Worm (Caenorhabditis elegans) whole organism, late embryonic: ENCODE data around the gene tag-325.

Experiments
- F13H6.1 ChIP-seq: sonication (generic microtip); optimal IDR thresholded peaks from 2 replicates; lab custom pipeline; 2016; ENCODE audit warnings: missing genetic modification characterization, missing compliant biosample characterization
- K09A11.1 ChIP-seq: sonication (generic microtip); optimal IDR thresholded peaks from 2 replicates; lab custom pipeline; 2017; ENCODE audit warnings: antibody characterized with exemption, mild to moderate bottlenecking, missing genetic modification characterization, missing compliant biosample characterization; ENCODE audit not compliant: insufficient read depth
- T23F11.4 ChIP-seq: fragments of 200-800 bp; sonication (Bioruptor generic); optimal IDR thresholded peaks from 2 replicates; lab custom pipeline; 2018; ENCODE audit warnings: mild to moderate bottlenecking, missing genetic modification characterization, missing compliant biosample characterization
- Y22D7AL.16 ChIP-seq: sonication (generic microtip); optimal IDR thresholded peaks from 2 replicates; lab custom pipeline; 2016; ENCODE audit warnings: missing genetic modification characterization, missing compliant biosample characterization
- ahr-1 ChIP-seq: sonication (generic microtip); optimal IDR thresholded peaks from 2 replicates; lab custom pipeline; 2016; ENCODE audit warnings: missing genetic modification characterization, missing compliant biosample characterization
- ama-1 ChIP-seq: fragments of 150-350 bp; optimal IDR thresholded peaks from 2 replicates; lab custom pipeline; 2014
- ceh-19 ChIP-seq: fragments of 200-800 bp; sonication (Bioruptor generic); optimal IDR thresholded peaks from 2 replicates; lab custom pipeline; 2018; ENCODE audit warnings: mild to moderate bottlenecking, missing genetic modification characterization, missing compliant biosample characterization
- ceh-22 ChIP-seq: sonication (generic microtip); optimal IDR thresholded peaks from 2 replicates; lab custom pipeline; 2017; ENCODE audit warnings: missing biosample characterization, missing genetic modification characterization
- ceh-24 ChIP-seq: sonication (generic microtip); optimal IDR thresholded peaks from 2 replicates; lab custom pipeline; 2016; ENCODE audit warnings: mild to moderate bottlenecking, missing genetic modification characterization, missing compliant biosample characterization
- ceh-30 ChIP-seq: fragments of 150-350 bp; optimal IDR thresholded peaks from 2 replicates; lab custom pipeline; 2014; ENCODE audit warnings: missing biosample characterization, missing genetic modification characterization
- ceh-34 ChIP-seq: sonication (generic microtip); optimal IDR thresholded peaks from 2 replicates; lab custom pipeline; 2016; ENCODE audit warnings: mild to moderate bottlenecking, missing genetic modification characterization, missing compliant biosample characterization
- ceh-48 ChIP-seq: sonication (generic microtip); optimal IDR thresholded peaks from 2 replicates; lab custom pipeline; 2016; ENCODE audit warnings: missing genetic modification characterization, inconsistent platforms, missing compliant biosample characterization
- ceh-6 ChIP-seq: fragments of 200-800 bp; sonication (Bioruptor generic); optimal IDR thresholded peaks from 2 replicates; lab custom pipeline; 2018; ENCODE audit warnings: mild to moderate bottlenecking, missing genetic modification characterization, missing compliant biosample characterization
- ceh-9 ChIP-seq: sonication (generic microtip); optimal IDR thresholded peaks from 2 replicates; lab custom pipeline; 2016; ENCODE audit warnings: mild to moderate bottlenecking, missing genetic modification characterization, inconsistent platforms, missing compliant biosample characterization
- che-1 ChIP-seq: sonication (generic microtip); optimal IDR thresholded peaks from 2 replicates; lab custom pipeline; 2016; ENCODE audit warnings: mild to moderate bottlenecking, missing genetic modification characterization, missing compliant biosample characterization
- dmd-4 ChIP-seq: sonication (generic microtip); optimal IDR thresholded peaks from 2 replicates; lab custom pipeline; 2016; ENCODE audit warnings: borderline replicate concordance, missing genetic modification characterization, missing compliant biosample characterization
- elt-2 ChIP-seq: sonication (generic microtip); optimal IDR thresholded peaks from 2 replicates; lab custom pipeline; 2016; ENCODE audit warnings: missing genetic modification reagents, missing genetic modification characterization, missing compliant biosample characterization
- ets-4 ChIP-seq: sonication (generic microtip); optimal IDR thresholded peaks from 2 replicates; lab custom pipeline; 2016; ENCODE audit warnings: missing genetic modification characterization, missing compliant biosample characterization
- fax-1 ChIP-seq: sonication (generic microtip); optimal IDR thresholded peaks from 2 replicates; lab custom pipeline; 2016; ENCODE audit warnings: missing genotype, missing genetic modification characterization, missing compliant biosample characterization
- hlh-13 ChIP-seq: fragments of 200-800 bp; sonication (Bioruptor generic); optimal IDR thresholded peaks from 2 replicates; lab custom pipeline; 2018; ENCODE audit warnings: mild to moderate bottlenecking, missing genetic modification characterization, missing compliant biosample characterization
- hlh-8 ChIP-seq: sonication (generic microtip); optimal IDR thresholded peaks from 2 replicates; lab custom pipeline; 2016; ENCODE audit warnings: missing genotype, missing genetic modification characterization, missing compliant biosample characterization
- lim-6 ChIP-seq: sonication (generic microtip); optimal IDR thresholded peaks from 2 replicates; lab custom pipeline; 2016; ENCODE audit warnings: missing genetic modification characterization, missing compliant biosample characterization
- lin-11 ChIP-seq: fragments of 200-800 bp; sonication (Bioruptor generic); optimal IDR thresholded peaks from 2 replicates; lab custom pipeline; 2018; ENCODE audit warnings: mild to moderate bottlenecking, missing genetic modification characterization, missing compliant biosample characterization
- madf-2 ChIP-seq: sonication (generic microtip); optimal IDR thresholded peaks from 2 replicates; lab custom pipeline; 2017; ENCODE audit warnings: missing genetic modification characterization, missing compliant biosample characterization
- nhr-11 ChIP-seq: fragments of 150-350 bp; optimal IDR thresholded peaks from 2 replicates; lab custom pipeline; 2014; ENCODE audit warnings: missing biosample characterization, missing genetic modification characterization
- nhr-232 ChIP-seq: sonication (generic microtip); optimal IDR thresholded peaks from 2 replicates; lab custom pipeline; 2016; ENCODE audit warnings: missing genetic modification characterization, missing compliant biosample characterization
- npax-4 ChIP-seq: sonication (generic microtip); optimal IDR thresholded peaks from 2 replicates; lab custom pipeline; 2016; ENCODE audit warnings: missing genetic modification characterization, missing compliant biosample characterization
- pag-3 ChIP-seq: sonication (generic microtip); optimal IDR thresholded peaks from 2 replicates; lab custom pipeline; 2016; ENCODE audit warnings: missing compliant biosample characterization, missing genetic modification characterization, borderline replicate concordance
- pqm-1 ChIP-seq: sonication (generic microtip); optimal IDR thresholded peaks from 2 replicates; lab custom pipeline; 2016; ENCODE audit warnings: missing genetic modification characterization, missing compliant biosample characterization
- pros-1 ChIP-seq: fragments of 150-350 bp; optimal IDR thresholded peaks from 2 replicates; lab custom pipeline; 2014; ENCODE audit warnings: missing biosample characterization, missing genetic modification reagents, missing genetic modification characterization
- ref-2 ChIP-seq: sonication (generic microtip); optimal IDR thresholded peaks from 2 replicates; lab custom pipeline; 2016; ENCODE audit warnings: missing genetic modification characterization, missing compliant biosample characterization
- sox-4 ChIP-seq: sonication (generic microtip); optimal IDR thresholded peaks from 2 replicates; lab custom pipeline; 2017; ENCODE audit warnings: mild to moderate bottlenecking, missing genetic modification characterization, inconsistent platforms, missing compliant biosample characterization
- ttx-3 ChIP-seq: sonication (generic microtip); optimal IDR thresholded peaks from 2 replicates; lab custom pipeline; 2016; ENCODE audit warnings: missing genetic modification reagents, missing genetic modification characterization, missing compliant biosample characterization
- unc-55 ChIP-seq: sonication (generic microtip); optimal IDR thresholded peaks from 2 replicates; lab custom pipeline; 2017; ENCODE audit warnings: missing biosample characterization, missing genetic modification reagents, missing genetic modification characterization
- ztf-16 ChIP-seq: sonication (generic microtip); optimal IDR thresholded peaks from 2 replicates; lab custom pipeline; 2017; ENCODE audit warnings: missing genetic modification characterization, missing compliant biosample characterization

tag-325 gene

ce11 chrIII:4817240-4817639 lies 20.6 kb downstream of the tag-325 start, which contains the start of gene F26A1.4:
Gene F26A1.4 (plus strand): TSS chrIII:4817540.
- TF ChIP-seq pros-1 (tag; lab: Kevin White, UChicago) (no peak), ceh-34 (tag; lab: Kevin White, UChicago) (no peak), ceh-24 (tag; lab: Kevin White, UChicago) (no peak), pag-3 (tag; lab: Kevin White, UChicago) (no peak), ref-2 (tag; lab: Kevin White, UChicago) (no peak), ets-4 (tag; lab: Kevin White, UChicago) (no peak), ttx-3 (tag; lab: Kevin White, UChicago) (no peak), ceh-22 (tag; lab: Kevin White, UChicago) (no peak), fax-1 (tag; lab: Kevin White, UChicago) (no peak), K09A11.1 (no peak), ztf-16 (tag; lab: Kevin White, UChicago) (no peak)

ce11 chrIII:4819843-4820242 lies 23.2 kb downstream of the tag-325 start, which contains the start of gene F26A1.7:
Gene F26A1.7 (minus strand): TSS chrIII:4819943.
- TF ChIP-seq nhr-11: no peak
- TF ChIP-seq Y22D7AL.16 (tag; lab: Kevin White, UChicago): no peak
- TF ChIP-seq unc-55: no peak
- no peak for TF ChIP-seq ceh-30
- TF ChIP-seq pag-3 (tag; lab: Kevin White, UChicago): no peak
- no peak for TF ChIP-seq ceh-19

DNA sequence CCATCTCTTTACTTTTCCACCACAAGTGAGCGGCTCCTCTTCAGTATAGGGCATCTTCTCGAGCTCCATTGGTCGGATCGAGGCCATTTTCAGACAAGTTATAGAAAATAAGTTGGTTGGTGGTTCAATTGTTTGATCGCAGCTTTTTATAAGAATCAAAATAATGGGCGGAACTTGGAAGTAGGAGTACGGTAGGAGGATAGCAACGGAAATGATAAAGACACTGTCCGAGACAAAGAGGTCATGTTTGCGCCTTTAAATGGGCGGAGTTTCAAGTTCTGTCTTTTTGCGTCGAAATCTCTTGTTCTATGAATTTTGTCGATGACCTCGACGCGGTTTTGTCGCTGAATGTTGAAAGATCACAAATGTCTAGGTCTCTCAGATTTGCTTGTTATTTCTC lies 25.5 kb downstream of the tag-325 start, which contains the start of gene F26A1.8:
Gene F26A1.8, minus strand, starts transcription at position 101 of the 400 bp plus-strand sequence.
- no peak for TF ChIP-seq hlh-8 (tag; lab: Kevin White, UChicago)
- TF ChIP-seq, all 69 proteins: peak for 0

DNA sequence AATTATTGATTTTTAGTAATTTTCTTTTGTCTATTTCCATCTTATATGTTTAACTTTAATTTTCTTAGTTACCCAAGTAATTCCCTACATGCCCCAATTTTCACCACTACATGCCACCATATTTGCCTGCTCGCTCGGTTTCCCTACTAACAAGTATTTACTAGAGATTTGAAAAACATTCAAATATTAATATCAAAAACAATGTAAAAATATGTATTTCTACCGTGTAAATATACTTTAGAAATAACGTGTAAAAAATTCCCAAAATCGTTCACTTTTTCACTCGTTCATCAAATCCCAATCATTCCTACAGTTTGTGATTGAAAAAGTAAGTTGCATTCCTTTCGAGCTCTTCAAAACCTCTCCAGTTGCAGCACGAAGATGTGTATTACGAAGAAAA lies 30.0 kb downstream of the tag-325 start, which contains the start of gene F26A1.3:
Gene F26A1.3, plus strand, starts transcription at position 301 of the 400 bp plus-strand sequence.
- TF ChIP-seq F13H6.1 (tag; lab: Kevin White, UChicago) (no peak), pros-1 (tag; lab: Kevin White, UChicago) (no peak), hlh-13 (no peak), dmd-4 (tag; lab: Kevin White, UChicago) (no peak), ceh-9 (tag; lab: Kevin White, UChicago) (no peak), fax-1 (tag; lab: Kevin White, UChicago) (no peak), ama-1 (no peak), elt-2 (no peak), ref-2 (tag; lab: Kevin White, UChicago) (no peak), ttx-3 (tag; lab: Kevin White, UChicago) (no peak), ceh-22 (tag; lab: Kevin White, UChicago) (no peak), npax-4 (no peak)

DNA sequence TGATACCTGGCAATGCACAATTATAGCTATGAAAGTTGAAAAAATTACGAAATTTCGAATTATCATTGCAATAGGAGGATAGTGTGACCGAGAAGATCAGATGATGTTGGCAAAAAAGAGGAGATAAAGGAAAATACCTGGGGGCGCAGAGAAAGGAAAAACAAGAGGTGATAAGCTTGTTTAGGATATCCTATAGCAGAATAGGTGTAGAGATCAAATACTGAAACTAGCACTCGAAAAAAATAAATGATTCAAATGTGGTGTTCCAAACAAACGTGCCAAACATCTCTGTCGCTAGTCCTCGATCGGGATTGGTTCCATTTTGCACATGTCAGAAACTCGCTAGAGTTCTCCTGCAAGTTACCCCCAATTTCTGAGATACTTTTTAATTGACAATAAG lies 32.8 kb downstream of the tag-325 start, which contains the start of gene F26A1.9:
Gene F26A1.9, minus strand, starts transcription at position 101 of the 400 bp plus-strand sequence.
- TF ChIP-seq lim-6 (tag; lab: Kevin White, UChicago): no peak
- no peak for TF ChIP-seq ahr-1 (tag; lab: Kevin White, UChicago)
- TF ChIP-seq sox-4 (tag; lab: Kevin White, UChicago): no peak
- no peak for TF ChIP-seq ceh-6
- no peak for TF ChIP-seq che-1 (tag; lab: Kevin White, UChicago)
- no peak for TF ChIP-seq T23F11.4 (GFP tag; lab: Kevin White, UChicago)
- no peak for TF ChIP-seq ceh-9 (tag; lab: Kevin White, UChicago)
- no peak for TF ChIP-seq ceh-48 (tag; lab: Kevin White, UChicago)
- no peak for TF ChIP-seq ama-1
- TF ChIP-seq nhr-232 (tag; lab: Kevin White, UChicago): no peak
- no peak for TF ChIP-seq pqm-1 (tag; lab: Kevin White, UChicago)
- TF ChIP-seq lin-11 (tag; lab: Kevin White, UChicago): no peak
- TF ChIP-seq madf-2 (tag; lab: Kevin White, UChicago): no peak
